Worm (Caenorhabditis elegans) whole organism, mixed stage, embryonic: ENCODE data around the gene F47E1.1.

ENCODE experiments used
- blmp-1 ChIP-seq: fragments of 150-350 bp; optimal IDR thresholded peaks from 2 replicates; lab custom pipeline; 2014; ENCODE audit warnings: missing biosample characterization, missing genetic modification characterization
- elt-3 ChIP-seq: fragments of 150-350 bp; optimal IDR thresholded peaks from 2 replicates; lab custom pipeline; 2014; ENCODE audit warnings: missing biosample characterization, missing genetic modification characterization
- ham-2 ChIP-seq: fragments of 200-800 bp; sonication (Bioruptor generic); optimal IDR thresholded peaks from 2 replicates; lab custom pipeline; 2018; ENCODE audit warnings: mild to moderate bottlenecking, missing genetic modification characterization, missing compliant biosample characterization
- nhr-28 ChIP-seq: fragments of 150-350 bp; optimal IDR thresholded peaks from 2 replicates; lab custom pipeline; 2014; ENCODE audit warnings: missing biosample characterization, missing genetic modification characterization
- nhr-76 ChIP-seq: sonication (generic microtip); optimal IDR thresholded peaks from 2 replicates; lab custom pipeline; 2017; ENCODE audit warnings: missing biosample characterization, missing genetic modification characterization
- snpc-4 ChIP-seq: fragments of 150-350 bp; optimal IDR thresholded peaks from 2 replicates; lab custom pipeline; 2014; ENCODE audit warnings: missing biosample characterization, missing genetic modification characterization
- unc-39 ChIP-seq: fragments of 150-350 bp; optimal IDR thresholded peaks from 2 replicates; lab custom pipeline; 2014; ENCODE audit warnings: missing biosample characterization, missing genetic modification characterization
- unc-62 ChIP-seq: fragments of 150-350 bp; optimal IDR thresholded peaks from 2 replicates; lab custom pipeline; 2014; ENCODE audit warnings: missing biosample characterization, missing genetic modification reagents, missing genetic modification characterization

DNA sequence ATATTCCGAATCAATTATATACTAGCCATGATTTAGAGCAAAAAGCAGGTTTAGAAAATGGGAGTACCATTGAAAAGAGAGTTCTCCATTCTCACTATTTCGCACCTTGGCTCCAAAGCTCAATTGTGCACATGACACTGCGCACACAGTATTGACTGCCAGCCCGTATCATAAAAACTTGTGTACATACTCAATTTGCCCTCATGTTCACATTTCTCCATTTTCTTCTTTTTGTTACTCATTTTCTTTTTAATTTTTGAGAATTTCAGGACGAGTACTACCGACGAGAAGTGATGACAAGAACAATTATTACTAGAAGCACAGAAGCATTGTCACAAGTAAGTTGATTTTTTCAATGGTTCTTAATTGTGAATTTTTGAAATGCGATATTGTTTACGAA, 27.4 kb downstream of the F47E1.1 start:
- TF ChIP-seq nhr-28 (tag; lab: Kevin White, UChicago) (no peak), elt-3 (tag; lab: Kevin White, UChicago) (no peak), ham-2 (GFP tag; lab: Kevin White, UChicago) (no peak), unc-39 (tag; lab: Kevin White, UChicago) (no peak), nhr-76 (no peak), unc-62 (GFP tag; lab: Kevin White, UChicago) (no peak), snpc-4 (tag; lab: Kevin White, UChicago) (no peak), blmp-1 (tag; lab: Kevin White, UChicago) (no peak)
